Worm (Caenorhabditis elegans) whole organism, L4 larva: ENCODE measurements around the gene sulp-7.

Experiments
- ces-1 ChIP-seq: fragments of 150-350 bp; sonication (generic microtip); optimal IDR thresholded peaks from 4 replicates; lab custom pipeline; 2014; ENCODE audit warnings: missing biosample characterization, missing genetic modification reagents, missing genetic modification characterization
- dpl-1 ChIP-seq: fragments of 150-350 bp; optimal IDR thresholded peaks from 2 replicates; lab custom pipeline; 2014; ENCODE audit warnings: missing biosample characterization, missing genetic modification reagents, missing genetic modification characterization
- egl-43 ChIP-seq: fragments of 200-800 bp; sonication (Bioruptor generic); IDR thresholded peaks from 2 replicates; pipeline ENCODE4 v1.3.6; 2022; ENCODE audit warnings: missing genetic modification reagents, missing genetic modification characterization, missing compliant biosample characterization
- lin-13 ChIP-seq: fragments of 150-350 bp; optimal IDR thresholded peaks from 2 replicates; lab custom pipeline; 2014; ENCODE audit warnings: missing biosample characterization, missing genetic modification reagents, missing genetic modification characterization
- mep-1 ChIP-seq: fragments of 150-350 bp; sonication (generic microtip); optimal IDR thresholded peaks from 3 replicates; lab custom pipeline; 2014; ENCODE audit warnings: missing biosample characterization, missing genetic modification characterization
- nhr-11 ChIP-seq: fragments of 150-350 bp; optimal IDR thresholded peaks from 2 replicates; lab custom pipeline; 2014; ENCODE audit warnings: missing biosample characterization, missing genetic modification characterization
- nhr-237 ChIP-seq: sonication (generic microtip); optimal IDR thresholded peaks from 2 replicates; lab custom pipeline; 2017; ENCODE audit warnings: missing biosample characterization, missing genetic modification characterization
- nhr-28 ChIP-seq: fragments of 150-350 bp; optimal IDR thresholded peaks from 2 replicates; lab custom pipeline; 2014; ENCODE audit warnings: missing biosample characterization, missing genetic modification characterization
- nhr-48 ChIP-seq: sonication (generic microtip); optimal IDR thresholded peaks from 2 replicates; lab custom pipeline; 2016; ENCODE audit warnings: mild to moderate bottlenecking, missing genetic modification characterization, missing compliant biosample characterization
- pqm-1 ChIP-seq: sonication (generic microtip); optimal IDR thresholded peaks from 2 replicates; lab custom pipeline; 2017; ENCODE audit warnings: missing biosample characterization, missing genetic modification characterization
- snpc-4 ChIP-seq: fragments of 150-350 bp; optimal IDR thresholded peaks from 2 replicates; lab custom pipeline; 2014; ENCODE audit warnings: missing biosample characterization, missing genetic modification characterization
- tag-97 ChIP-seq: fragments of 200-800 bp; sonication (Bioruptor generic); IDR thresholded peaks from 2 replicates; pipeline ENCODE4 v1.3.6; 2022; ENCODE audit warnings: missing genetic modification characterization, missing compliant biosample characterization

- TF ChIP-seq dpl-1 (GFP tag; lab: Kevin White, UChicago) (no peak), pqm-1 (tag; lab: Kevin White, UChicago) (no peak), nhr-237 (tag; lab: Kevin White, UChicago) (no peak), nhr-48 (no peak), snpc-4 (tag; lab: Kevin White, UChicago) (no peak), nhr-11 (no peak), tag-97 (no peak), ces-1 (GFP tag; lab: Kevin White, UChicago) (no peak), egl-43 (GFP tag; lab: Robert Waterston, UW) (no peak), mep-1 (no peak), nhr-28 (tag; lab: Kevin White, UChicago) (no peak), lin-13 (GFP tag; lab: Kevin White, UChicago) (no peak)
These were observed 47.1 kb upstream of the sulp-7 start for ce11 chrX:11033128-11033951.
